Worm (Caenorhabditis elegans) whole organism, early embryonic: ENCODE measurements around the gene T28D9.11.

Experiments
- B0310.2 ChIP-seq: sonication (generic microtip); optimal IDR thresholded peaks from 2 replicates; lab custom pipeline; 2016; ENCODE audit warnings: mild to moderate bottlenecking, missing genetic modification characterization, missing compliant biosample characterization
- F13C5.2 ChIP-seq: sonication (generic microtip); optimal IDR thresholded peaks from 2 replicates; lab custom pipeline; 2017; ENCODE audit warnings: mild to moderate bottlenecking, missing genetic modification characterization, inconsistent platforms, missing compliant biosample characterization
- aly-1 ChIP-seq: sonication (generic microtip); optimal IDR thresholded peaks from 2 replicates; lab custom pipeline; 2016; ENCODE audit warnings: missing genetic modification characterization, missing compliant biosample characterization
- ama-1 ChIP-seq: fragments of 150-350 bp; optimal IDR thresholded peaks from 2 replicates; lab custom pipeline; 2014
- ceh-13 ChIP-seq: fragments of 200-800 bp; sonication (Bioruptor generic); optimal IDR thresholded peaks from 2 replicates; lab custom pipeline; 2018; ENCODE audit warnings: mild to moderate bottlenecking, missing genetic modification characterization, missing compliant biosample characterization
- ceh-36 ChIP-seq: sonication (generic microtip); optimal IDR thresholded peaks from 2 replicates; lab custom pipeline; 2016; ENCODE audit warnings: missing genetic modification characterization, inconsistent platforms, missing compliant biosample characterization
- ets-7 ChIP-seq: sonication (generic microtip); optimal IDR thresholded peaks from 2 replicates; lab custom pipeline; 2016; ENCODE audit warnings: missing genotype, missing genetic modification characterization, missing compliant biosample characterization
- flt-1 ChIP-seq: fragments of 200-800 bp; sonication (Bioruptor generic); IDR thresholded peaks from 2 replicates; pipeline ENCODE4 v1.3.6; 2022; ENCODE audit warnings: missing genetic modification characterization, missing compliant biosample characterization
- hmbx-1 ChIP-seq: sonication (generic microtip); optimal IDR thresholded peaks from 2 replicates; lab custom pipeline; 2016; ENCODE audit warnings: mild to moderate bottlenecking, missing genetic modification characterization, missing compliant biosample characterization
- hmg-4 ChIP-seq: fragments of 200-800 bp; sonication (Bioruptor generic); optimal IDR thresholded peaks from 2 replicates; lab custom pipeline; 2018; ENCODE audit warnings: mild to moderate bottlenecking, missing genetic modification characterization, missing compliant biosample characterization
- hnd-1 ChIP-seq: sonication (generic microtip); optimal IDR thresholded peaks from 2 replicates; lab custom pipeline; 2016; ENCODE audit warnings: missing genetic modification characterization, missing compliant biosample characterization
- pes-1 ChIP-seq: fragments of 200-800 bp; sonication (Bioruptor generic); IDR thresholded peaks from 2 replicates; pipeline ENCODE4 v1.3.6; 2022; ENCODE audit warnings: missing genetic modification reagents, missing genetic modification characterization, missing compliant biosample characterization
- scrt-1 ChIP-seq: fragments of 200-800 bp; sonication (Bioruptor generic); IDR thresholded peaks from 2 replicates; pipeline ENCODE4 v1.3.6; 2022; ENCODE audit warnings: missing genetic modification characterization, missing compliant biosample characterization
- sea-1 ChIP-seq: fragments of 200-800 bp; sonication (Bioruptor generic); conservative IDR thresholded peaks from 2 replicates; pipeline ENCODE4 v1.3.6; 2022; ENCODE audit warnings: missing genetic modification characterization, missing compliant biosample characterization
- tbx-11 ChIP-seq: fragments of 200-800 bp; sonication (Bioruptor generic); IDR thresholded peaks from 2 replicates; pipeline ENCODE4 v1.3.6; 2022; ENCODE audit warnings: missing genetic modification characterization, missing compliant biosample characterization
- tbx-37 ChIP-seq: fragments of 200-800 bp; sonication (Bioruptor generic); conservative IDR thresholded peaks from 2 replicates; pipeline ENCODE4 v1.3.6; 2022; ENCODE audit warnings: missing genetic modification reagents, missing genetic modification characterization, missing compliant biosample characterization
- tra-4 ChIP-seq: sonication (generic microtip); optimal IDR thresholded peaks from 2 replicates; lab custom pipeline; 2017; ENCODE audit warnings: missing genetic modification characterization, missing compliant biosample characterization

The T28D9.11 gene

DNA sequence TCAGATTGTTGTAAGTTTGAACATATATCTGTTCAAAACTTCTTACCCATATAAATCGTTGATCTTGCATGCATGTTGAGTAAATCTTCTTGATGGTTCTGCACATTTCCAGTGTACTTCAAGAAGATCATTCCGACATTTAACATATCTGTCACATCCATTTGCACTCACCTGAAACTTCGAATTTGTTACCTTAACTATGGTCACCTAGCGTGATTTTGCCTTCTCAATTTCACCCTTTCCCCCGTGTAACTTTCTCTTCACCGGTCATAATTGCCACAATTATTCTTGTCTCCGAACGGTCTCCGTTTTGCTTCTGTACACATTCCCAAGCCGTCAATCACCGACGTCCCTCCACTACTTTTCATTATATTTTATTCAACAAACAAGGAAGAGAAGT lies 21.6 kb upstream of the T28D9.11 start:
- TF ChIP-seq ceh-13 (GFP tag; lab: Kevin White, UChicago) (no peak), aly-1 (tag; lab: Kevin White, UChicago) (no peak)

DNA sequence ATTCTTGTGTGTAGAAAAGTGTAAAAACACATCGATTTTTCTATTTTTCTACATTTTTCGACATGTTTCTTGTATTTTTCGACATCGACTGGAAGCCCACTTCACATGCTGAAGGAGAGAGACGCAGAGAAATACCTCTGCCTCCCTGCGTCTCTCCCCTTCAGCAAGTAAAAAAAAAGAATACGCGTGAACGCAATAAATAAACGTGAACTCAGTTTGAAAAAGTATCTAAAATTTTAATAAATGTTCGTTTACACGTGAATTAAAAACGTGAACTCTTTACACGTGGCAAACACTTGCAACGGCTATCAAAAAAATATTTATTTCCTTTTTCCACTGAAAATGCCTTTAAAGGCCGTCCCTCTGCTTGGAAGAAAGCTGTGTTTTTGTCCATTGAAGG lies 11.0 kb upstream of the T28D9.11 start, which contains the start of gene R05G9.1:
R05G9.1 (plus strand) TSS at position 343 of the 400 bp plus-strand sequence.
- TF ChIP-seq aly-1 (tag; lab: Kevin White, UChicago) (no peak), ceh-13 (GFP tag; lab: Kevin White, UChicago) (no peak), ets-7 (no peak), pes-1 (GFP tag; lab: Robert Waterston, UW) (no peak), tbx-37 (GFP tag; lab: Robert Waterston, UW) (no peak), flt-1 (GFP tag; lab: Robert Waterston, UW) (no peak), ceh-36 (tag; lab: Kevin White, UChicago) (no peak), ama-1 (lab: Kevin White, UChicago) (no peak), scrt-1 (GFP tag; lab: Robert Waterston, UW) (no peak), tbx-11 (GFP tag; lab: Robert Waterston, UW) (no peak), B0310.2 (tag; lab: Kevin White, UChicago) (no peak), hmg-4 (GFP tag; lab: Kevin White, UChicago) (no peak), hnd-1 (tag; lab: Kevin White, UChicago) (no peak), sea-1 (GFP tag; lab: Robert Waterston, UW) (no peak), tra-4 (no peak), F13C5.2 (tag; lab: Kevin White, UChicago) (no peak), hmbx-1 (no peak)

DNA sequence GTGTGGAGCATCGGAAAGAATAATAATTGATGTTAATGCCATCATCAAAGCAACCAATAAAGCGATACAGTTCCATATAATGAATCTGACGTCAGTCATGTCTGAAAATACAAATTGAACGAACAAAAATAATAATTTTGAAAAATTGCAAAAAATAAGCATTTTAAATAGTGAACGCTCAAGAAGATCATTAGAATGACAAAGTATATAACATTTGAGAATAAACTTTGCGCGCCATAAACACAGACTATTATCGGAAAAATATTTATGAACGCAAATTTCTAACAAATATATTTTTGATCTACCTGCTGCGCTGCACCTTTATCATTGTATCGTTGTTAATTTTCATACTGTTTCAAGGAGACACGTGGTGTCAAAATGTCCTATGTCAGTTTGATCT lies 9.6 kb upstream of the T28D9.11 start, which contains the start of gene R05G9.3:
R05G9.3 (minus strand) TSS at position 101 of the 400 bp plus-strand sequence.
- no peak for TF ChIP-seq tbx-37 (GFP tag; lab: Robert Waterston, UW)
- no peak for TF ChIP-seq ceh-13 (GFP tag; lab: Kevin White, UChicago)
- no peak for TF ChIP-seq F13C5.2 (tag; lab: Kevin White, UChicago)
- no peak for TF ChIP-seq ama-1 (lab: Kevin White, UChicago)
- no peak for TF ChIP-seq hnd-1 (tag; lab: Kevin White, UChicago)
- TF ChIP-seq B0310.2 (tag; lab: Kevin White, UChicago) = no peak
- no peak for TF ChIP-seq hmbx-1
- no peak for TF ChIP-seq flt-1 (GFP tag; lab: Robert Waterston, UW)
- TF ChIP-seq sea-1 (GFP tag; lab: Robert Waterston, UW) = no peak
- TF ChIP-seq ets-7 = no peak
- no peak for TF ChIP-seq pes-1 (GFP tag; lab: Robert Waterston, UW)
- no peak for TF ChIP-seq tra-4
- no peak for TF ChIP-seq tbx-11 (GFP tag; lab: Robert Waterston, UW)
- TF ChIP-seq ceh-36 (tag; lab: Kevin White, UChicago) = no peak
- TF ChIP-seq aly-1 (tag; lab: Kevin White, UChicago) = no peak
- TF ChIP-seq hmg-4 (GFP tag; lab: Kevin White, UChicago) = no peak
- TF ChIP-seq scrt-1 (GFP tag; lab: Robert Waterston, UW) = no peak

DNA sequence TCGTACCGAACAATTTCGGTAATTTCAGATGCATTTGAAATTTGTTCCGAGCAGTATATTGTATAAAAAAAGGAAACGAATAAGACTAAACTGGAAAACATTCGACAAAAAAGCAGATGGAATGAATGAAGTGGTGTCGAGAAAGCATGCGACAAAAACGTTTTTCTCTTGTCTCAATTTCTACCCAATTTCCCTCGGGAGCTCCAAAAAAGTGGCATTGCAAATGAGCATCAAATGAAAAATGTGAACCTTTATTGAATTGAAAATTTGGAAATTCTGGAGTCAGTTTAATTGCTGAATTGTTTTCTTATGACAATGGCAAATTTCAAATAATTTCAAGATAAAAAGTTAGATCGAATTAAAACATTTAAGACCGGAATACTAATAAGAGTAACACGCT lies 8.4 kb upstream of the T28D9.11 start, which contains the start of gene R05G9.5:
R05G9.5 (minus strand) TSS at position 101 of the 400 bp plus-strand sequence.
- TF ChIP-seq pes-1 (GFP tag; lab: Robert Waterston, UW) (no peak), sea-1 (GFP tag; lab: Robert Waterston, UW) (no peak), aly-1 (tag; lab: Kevin White, UChicago) (no peak), B0310.2 (tag; lab: Kevin White, UChicago) (no peak), tra-4 (no peak), ceh-13 (GFP tag; lab: Kevin White, UChicago) (no peak), hnd-1 (tag; lab: Kevin White, UChicago) (no peak), ama-1 (lab: Kevin White, UChicago) (no peak), tbx-37 (GFP tag; lab: Robert Waterston, UW) (no peak), flt-1 (GFP tag; lab: Robert Waterston, UW) (no peak), ceh-36 (tag; lab: Kevin White, UChicago) (no peak), hmbx-1 (no peak), ets-7 (no peak), F13C5.2 (tag; lab: Kevin White, UChicago) (no peak), scrt-1 (GFP tag; lab: Robert Waterston, UW) (no peak), tbx-11 (GFP tag; lab: Robert Waterston, UW) (no peak), hmg-4 (GFP tag; lab: Kevin White, UChicago) (no peak)

DNA sequence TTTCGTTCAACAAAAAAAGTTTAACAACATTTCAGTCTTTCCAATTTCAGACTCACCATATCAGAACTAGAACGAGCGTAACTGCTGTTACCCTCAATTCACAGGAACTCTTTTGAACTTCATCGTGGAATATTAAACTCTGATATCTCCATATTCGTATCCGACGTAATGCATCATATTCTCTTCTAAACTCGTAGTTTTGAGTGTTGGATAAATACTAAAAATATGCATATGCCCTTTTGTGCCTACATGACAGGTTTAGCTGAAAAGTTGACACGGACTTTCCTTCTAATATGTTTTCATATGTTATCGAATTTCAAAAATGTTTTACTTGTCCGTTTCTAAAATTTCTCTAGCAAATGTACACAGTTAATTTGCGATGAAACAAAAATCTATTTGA lies 7.3 kb upstream of the T28D9.11 start, which contains the start of gene twk-49:
twk-49 (minus strand) TSS at position 101 of the 400 bp plus-strand sequence.
- TF ChIP-seq ceh-13 (GFP tag; lab: Kevin White, UChicago) (no peak), hmbx-1 (no peak), ets-7 (no peak), ama-1 (lab: Kevin White, UChicago) (no peak), flt-1 (GFP tag; lab: Robert Waterston, UW) (no peak), sea-1 (GFP tag; lab: Robert Waterston, UW) (no peak), hnd-1 (tag; lab: Kevin White, UChicago) (no peak), aly-1 (tag; lab: Kevin White, UChicago) (no peak), F13C5.2 (tag; lab: Kevin White, UChicago) (no peak), hmg-4 (GFP tag; lab: Kevin White, UChicago) (no peak), B0310.2 (tag; lab: Kevin White, UChicago) (no peak), ceh-36 (tag; lab: Kevin White, UChicago) (no peak)

DNA sequence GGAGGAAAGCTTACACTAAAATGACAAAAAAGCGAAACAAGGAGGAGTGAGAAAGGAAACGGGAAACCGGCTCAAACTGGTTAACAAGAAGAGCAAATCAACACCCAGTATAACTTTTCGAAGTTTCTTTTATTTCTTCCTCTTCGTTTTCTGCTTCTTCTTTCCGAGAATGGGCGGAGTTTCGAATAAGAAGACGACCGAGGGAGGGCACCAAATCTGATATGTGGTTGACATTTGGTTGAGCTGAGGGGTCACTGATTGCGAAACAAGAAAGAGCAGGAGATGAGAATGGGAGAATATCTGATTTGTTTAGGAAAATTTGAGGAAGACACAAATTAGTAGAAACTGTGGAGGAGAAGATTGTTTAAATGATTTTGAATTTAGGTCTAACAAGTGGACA lies 6.8 kb upstream of the T28D9.11 start:
- TF ChIP-seq pes-1 (GFP tag; lab: Robert Waterston, UW) (no peak), ama-1 (lab: Kevin White, UChicago) (no peak), hnd-1 (tag; lab: Kevin White, UChicago) (no peak), ets-7 (no peak)

DNA sequence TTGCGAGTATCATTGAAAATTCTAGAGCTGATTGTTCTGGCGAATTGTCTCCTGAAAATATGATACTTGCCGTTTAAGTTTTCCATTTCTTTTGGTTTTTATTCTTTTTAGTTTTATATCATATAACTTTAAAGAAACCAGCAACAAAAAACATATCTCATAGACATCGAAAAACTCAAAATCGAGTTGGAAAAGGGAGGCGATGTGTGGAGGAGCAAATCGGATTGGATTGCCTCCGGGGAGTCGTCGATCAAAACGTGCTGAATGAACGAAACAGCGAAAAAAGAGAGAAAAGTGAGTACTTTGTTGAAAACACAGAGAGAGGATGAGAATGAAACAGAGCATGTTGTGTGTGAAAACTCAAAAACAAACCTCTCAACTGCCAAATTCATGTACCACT lies 5.3 kb upstream of the T28D9.11 start:
- TF ChIP-seq pes-1 (GFP tag; lab: Robert Waterston, UW) = no peak
- no peak for TF ChIP-seq hmbx-1
- no peak for TF ChIP-seq sea-1 (GFP tag; lab: Robert Waterston, UW)
- no peak for TF ChIP-seq ama-1 (lab: Kevin White, UChicago)
- no peak for TF ChIP-seq ets-7
- TF ChIP-seq flt-1 (GFP tag; lab: Robert Waterston, UW) = no peak
- no peak for TF ChIP-seq aly-1 (tag; lab: Kevin White, UChicago)
